Worm (Caenorhabditis elegans): Measurements from ENCODE around the gene cdr-4.

DNA sequence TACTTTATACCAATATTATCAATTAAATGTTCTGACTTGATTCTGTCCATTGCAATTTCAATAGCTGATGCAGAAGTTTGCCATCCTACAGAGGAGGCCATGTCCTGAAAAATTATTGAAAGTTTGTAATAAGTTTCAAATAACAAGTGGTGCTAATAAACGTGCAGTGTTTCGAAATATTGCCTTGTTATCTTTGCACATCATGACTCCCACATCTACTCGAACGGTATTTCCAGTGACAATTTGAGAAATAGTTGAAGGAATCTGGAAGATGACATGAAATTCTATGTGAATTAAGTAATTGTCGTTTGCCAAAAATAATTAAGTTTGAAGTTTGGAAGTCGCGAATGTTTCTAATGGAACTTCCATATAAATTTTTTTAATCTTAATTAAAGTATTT, 39.0 kb downstream of the cdr-4 start, which contains the start of gene gcy-13:
- no peak for TF ChIP-seq nhr-28 (tag; optimal IDR thresholded peaks at IDR 0.05)
- TF ChIP-seq nhr-76 (tag; optimal IDR thresholded peaks at IDR 0.05), result no peak
- TF ChIP-seq M03D4.4 (tag; optimal IDR thresholded peaks at IDR 0.05), result no peak
- no peak for TF ChIP-seq cnd-1 (tag; optimal IDR thresholded peaks at IDR 0.05)
- no peak for TF ChIP-seq mep-1 (tag; optimal IDR thresholded peaks at IDR 0.05)
- TF ChIP-seq ces-1 (GFP tag; optimal IDR thresholded peaks at IDR 0.05), result no peak
- TF ChIP-seq snpc-4 (tag; optimal IDR thresholded peaks at IDR 0.05), result no peak
- TF ChIP-seq unc-62 (GFP tag; optimal IDR thresholded peaks at IDR 0.05), result no peak
- no peak for TF ChIP-seq ztf-11 (tag; optimal IDR thresholded peaks at IDR 0.05)
- TF ChIP-seq zip-8 (tag; optimal IDR thresholded peaks at IDR 0.05), result no peak
- no peak for TF ChIP-seq pha-4 (tag; optimal IDR thresholded peaks at IDR 0.05)
- TF ChIP-seq ceh-83 (GFP tag; optimal IDR thresholded peaks at IDR 0.05), result no peak
